Worm (Caenorhabditis elegans): ENCODE measurements around the gene thoc-5.

The thoc-5 gene

DNA sequence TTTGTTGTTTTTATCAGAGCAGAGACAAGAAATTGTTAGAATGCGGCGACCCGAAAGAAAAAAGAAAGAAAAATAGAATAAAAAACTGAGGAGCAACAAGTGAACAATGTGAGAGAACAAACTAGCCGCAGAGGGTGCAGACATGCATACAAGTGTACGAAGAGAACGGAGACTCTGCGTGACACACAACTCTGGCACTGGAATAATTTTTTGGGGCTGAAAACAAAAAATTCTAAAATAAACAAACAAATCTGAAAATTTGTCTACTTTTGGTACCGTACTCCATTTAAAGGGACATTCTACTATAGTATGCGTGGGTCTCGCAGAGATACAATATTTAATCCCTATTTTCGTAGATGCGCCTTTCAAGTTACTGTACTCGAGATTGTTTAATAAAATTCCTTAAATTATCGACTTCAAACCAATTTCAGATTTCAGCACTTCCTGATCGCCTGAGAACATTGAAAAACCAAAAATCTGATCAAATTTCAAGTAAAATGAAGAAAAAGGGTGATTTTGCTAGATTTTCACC, 25.9 kb upstream of the thoc-5 start (continued):
- no peak for TF ChIP-seq ztf-28 (GFP tag; IDR thresholded peaks at IDR 0.05)
- TF ChIP-seq D2030.7 (GFP tag; IDR thresholded peaks at IDR 0.05), result peak; percentile 43; the same call in 1 of the 2 replicates
- TF ChIP-seq aptf-2 (GFP tag; conservative IDR thresholded peaks at IDR 0.05), result no peak
- no peak for TF ChIP-seq pbrm-1 (GFP tag; IDR thresholded peaks at IDR 0.05)
- TF ChIP-seq hmg-20 (GFP tag; IDR thresholded peaks at IDR 0.05), result no peak
- TF ChIP-seq ceh-79 (tag; optimal IDR thresholded peaks at IDR 0.05), result no peak
- TF ChIP-seq dpl-1 (GFP tag; optimal IDR thresholded peaks at IDR 0.05), result no peak
- TF ChIP-seq ceh-40 (GFP tag; IDR thresholded peaks at IDR 0.05), result no peak
- no peak for TF ChIP-seq nhr-120 (GFP tag; IDR thresholded peaks at IDR 0.05)
- TF ChIP-seq hrde-1 (tag; optimal IDR thresholded peaks at IDR 0.05; ENCODE audit: borderline replicate concordance), result no peak
- TF ChIP-seq gei-17 (GFP tag; optimal IDR thresholded peaks at IDR 0.05), result no peak
- no peak for TF ChIP-seq nfya-2 (GFP tag; IDR thresholded peaks at IDR 0.05)
- TF ChIP-seq nhr-27 (tag; optimal IDR thresholded peaks at IDR 0.05), result no peak
- TF ChIP-seq fkh-3 (tag; optimal IDR thresholded peaks at IDR 0.05), result no peak
- peak; percentile 1 for TF ChIP-seq athp-1 (tag; optimal IDR thresholded peaks at IDR 0.05)
- TF ChIP-seq madf-8 (GFP tag; conservative IDR thresholded peaks at IDR 0.05), result peak; percentile 67
- no peak for TF ChIP-seq bed-2 (GFP tag; IDR thresholded peaks at IDR 0.05)
- no peak for TF ChIP-seq chd-7 (tag; optimal IDR thresholded peaks at IDR 0.05)
- peak; percentile 16 for TF ChIP-seq F49E8.2 (tag; optimal IDR thresholded peaks at IDR 0.05; ENCODE audit: insufficient read depth)
- peak; percentile 94 for TF ChIP-seq lsl-1 (GFP tag; optimal IDR thresholded peaks at IDR 0.05)
- TF ChIP-seq hmg-1.2 (GFP tag; IDR thresholded peaks at IDR 0.05), result peak; percentile 33; the same call in 1 of the 2 replicates
- TF ChIP-seq nfyb-1 (GFP tag; IDR thresholded peaks at IDR 0.05), result no peak
- no peak for TF ChIP-seq him-1 (tag; optimal IDR thresholded peaks at IDR 0.05)
- TF ChIP-seq snpc-1.3 (tag; optimal IDR thresholded peaks at IDR 0.05; ENCODE audit: insufficient read depth), result no peak
- TF ChIP-seq B0261.1 (tag; optimal IDR thresholded peaks at IDR 0.05), result no peak
- TF ChIP-seq mes-4 (tag; optimal IDR thresholded peaks at IDR 0.05), result no peak
- TF ChIP-seq lir-1 (GFP tag; conservative IDR thresholded peaks at IDR 0.05), result no peak
- no peak for TF ChIP-seq F23B12.7 (tag; optimal IDR thresholded peaks at IDR 0.05; ENCODE audit: insufficient read depth)
- TF ChIP-seq xnd-1 (tag; optimal IDR thresholded peaks at IDR 0.05), result peak; percentile 78
- no peak for TF ChIP-seq B0035.1 (tag; optimal IDR thresholded peaks at IDR 0.05)
- no peak for TF ChIP-seq unc-62 (GFP tag; optimal IDR thresholded peaks at IDR 0.05)
- TF ChIP-seq madf-3 (GFP tag; IDR thresholded peaks at IDR 0.05), result no peak
- no peak for TF ChIP-seq zfh-2 (GFP tag; conservative IDR thresholded peaks at IDR 0.05)
- TF ChIP-seq hlh-12 (tag; optimal IDR thresholded peaks at IDR 0.05), result no peak
- no peak for TF ChIP-seq ztf-18 (tag; optimal IDR thresholded peaks at IDR 0.05)
- TF ChIP-seq tbp1 (GFP tag; optimal IDR thresholded peaks at IDR 0.05), result no peak
- no peak for TF ChIP-seq snpc-4 (GFP tag; optimal IDR thresholded peaks at IDR 0.05)
- TF ChIP-seq snpc-4 (tag; optimal IDR thresholded peaks at IDR 0.05), result peak in 1 of 4 experiments; percentile 10
- TF ChIP-seq snpc-3.4 (tag; optimal IDR thresholded peaks at IDR 0.05), result peak; percentile 47
- no peak for TF ChIP-seq lsy-27 (tag; optimal IDR thresholded peaks at IDR 0.05; ENCODE audit: borderline replicate concordance, insufficient read depth)
- TF ChIP-seq F33H1.4 (GFP tag; IDR thresholded peaks at IDR 0.05), result peak; percentile 89
- TF ChIP-seq lin-54 (GFP tag; optimal IDR thresholded peaks at IDR 0.05), result peak; percentile 23
- TF ChIP-seq Y67H2A.10 (GFP tag; conservative IDR thresholded peaks at IDR 0.05), result no peak
- TF ChIP-seq die-1 (tag; optimal IDR thresholded peaks at IDR 0.05), result no peak
- TF ChIP-seq attf-5 (GFP tag; optimal IDR thresholded peaks at IDR 0.05), result no peak
- TF ChIP-seq dox-1 (GFP tag; IDR thresholded peaks at IDR 0.05), result peak; percentile 44; the same call in 1 of the 2 replicates
- no peak for TF ChIP-seq lin-26 (GFP tag; IDR thresholded peaks at IDR 0.05)
- TF ChIP-seq sdz-38 (tag; optimal IDR thresholded peaks at IDR 0.05), result no peak

Measured in whole organism, young adult.